Worm (Caenorhabditis elegans) whole organism, L4/young adult: ENCODE results near the gene VB0395L.1.
A peak's percentile ranks its signal among the peaks of the same experiment; 100 is the strongest.

Experiments
- W03F9.2 ChIP-seq: fragments of 150-350 bp; optimal IDR thresholded peaks from 2 replicates; lab custom pipeline; 2014; ENCODE audit warnings: missing biosample characterization, missing genetic modification characterization
- dao-5 ChIP-seq: sonication (generic microtip); optimal IDR thresholded peaks from 2 replicates; lab custom pipeline; 2016; ENCODE audit warnings: missing genotype, missing genetic modification characterization, moderate library complexity, missing compliant biosample characterization
- him-1 ChIP-seq: sonication (generic microtip); optimal IDR thresholded peaks from 2 replicates; lab custom pipeline; 2016; ENCODE audit warnings: missing genotype, missing genetic modification reagents, missing genetic modification characterization, missing compliant biosample characterization

DNA sequence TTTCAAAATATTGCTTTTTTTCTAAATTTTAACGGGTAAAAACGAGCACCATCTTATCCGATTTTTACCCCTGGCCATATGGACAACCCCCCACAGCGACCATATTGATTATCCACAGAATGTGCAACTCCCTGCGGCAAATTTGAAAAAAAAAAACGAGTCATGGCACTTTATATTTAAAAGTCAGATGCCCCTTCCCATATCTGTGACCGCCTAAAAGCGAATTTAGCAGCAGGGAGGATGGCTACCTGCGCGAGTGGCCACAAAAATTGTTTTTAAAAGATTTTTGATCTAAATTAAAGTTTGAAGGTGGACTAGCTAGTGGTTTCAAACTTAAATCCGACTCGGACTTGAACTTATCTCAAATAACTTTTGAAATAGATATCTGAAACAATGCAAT is 39.6 kb upstream of the VB0395L.1 start:
- peak; percentile 64 for TF ChIP-seq dao-5 (tag; lab: Kevin White, UChicago)
- peak; percentile 98 for TF ChIP-seq W03F9.2
- peak; percentile 99 for TF ChIP-seq him-1 (tag; lab: Kevin White, UChicago)
